Worm (Caenorhabditis elegans) whole organism, early embryonic: ENCODE measurements around the gene ZC262.13.

ENCODE experiments used
- B0310.2 ChIP-seq: sonication (generic microtip); optimal IDR thresholded peaks from 2 replicates; lab custom pipeline; 2016; ENCODE audit warnings: mild to moderate bottlenecking, missing genetic modification characterization, missing compliant biosample characterization
- F13C5.2 ChIP-seq: sonication (generic microtip); optimal IDR thresholded peaks from 2 replicates; lab custom pipeline; 2017; ENCODE audit warnings: mild to moderate bottlenecking, missing genetic modification characterization, inconsistent platforms, missing compliant biosample characterization
- aly-1 ChIP-seq: sonication (generic microtip); optimal IDR thresholded peaks from 2 replicates; lab custom pipeline; 2016; ENCODE audit warnings: missing genetic modification characterization, missing compliant biosample characterization
- ama-1 ChIP-seq: fragments of 150-350 bp; optimal IDR thresholded peaks from 2 replicates; lab custom pipeline; 2014
- ceh-13 ChIP-seq: fragments of 200-800 bp; sonication (Bioruptor generic); optimal IDR thresholded peaks from 2 replicates; lab custom pipeline; 2018; ENCODE audit warnings: mild to moderate bottlenecking, missing genetic modification characterization, missing compliant biosample characterization
- ceh-36 ChIP-seq: sonication (generic microtip); optimal IDR thresholded peaks from 2 replicates; lab custom pipeline; 2016; ENCODE audit warnings: missing genetic modification characterization, inconsistent platforms, missing compliant biosample characterization
- ets-7 ChIP-seq: sonication (generic microtip); optimal IDR thresholded peaks from 2 replicates; lab custom pipeline; 2016; ENCODE audit warnings: missing genotype, missing genetic modification characterization, missing compliant biosample characterization
- flt-1 ChIP-seq: fragments of 200-800 bp; sonication (Bioruptor generic); IDR thresholded peaks from 2 replicates; pipeline ENCODE4 v1.3.6; 2022; ENCODE audit warnings: missing genetic modification characterization, missing compliant biosample characterization
- hmbx-1 ChIP-seq: sonication (generic microtip); optimal IDR thresholded peaks from 2 replicates; lab custom pipeline; 2016; ENCODE audit warnings: mild to moderate bottlenecking, missing genetic modification characterization, missing compliant biosample characterization
- hmg-4 ChIP-seq: fragments of 200-800 bp; sonication (Bioruptor generic); optimal IDR thresholded peaks from 2 replicates; lab custom pipeline; 2018; ENCODE audit warnings: mild to moderate bottlenecking, missing genetic modification characterization, missing compliant biosample characterization
- hnd-1 ChIP-seq: sonication (generic microtip); optimal IDR thresholded peaks from 2 replicates; lab custom pipeline; 2016; ENCODE audit warnings: missing genetic modification characterization, missing compliant biosample characterization
- pes-1 ChIP-seq: fragments of 200-800 bp; sonication (Bioruptor generic); IDR thresholded peaks from 2 replicates; pipeline ENCODE4 v1.3.6; 2022; ENCODE audit warnings: missing genetic modification reagents, missing genetic modification characterization, missing compliant biosample characterization
- scrt-1 ChIP-seq: fragments of 200-800 bp; sonication (Bioruptor generic); IDR thresholded peaks from 2 replicates; pipeline ENCODE4 v1.3.6; 2022; ENCODE audit warnings: missing genetic modification characterization, missing compliant biosample characterization
- sea-1 ChIP-seq: fragments of 200-800 bp; sonication (Bioruptor generic); conservative IDR thresholded peaks from 2 replicates; pipeline ENCODE4 v1.3.6; 2022; ENCODE audit warnings: missing genetic modification characterization, missing compliant biosample characterization
- tbx-11 ChIP-seq: fragments of 200-800 bp; sonication (Bioruptor generic); IDR thresholded peaks from 2 replicates; pipeline ENCODE4 v1.3.6; 2022; ENCODE audit warnings: missing genetic modification characterization, missing compliant biosample characterization
- tbx-37 ChIP-seq: fragments of 200-800 bp; sonication (Bioruptor generic); conservative IDR thresholded peaks from 2 replicates; pipeline ENCODE4 v1.3.6; 2022; ENCODE audit warnings: missing genetic modification reagents, missing genetic modification characterization, missing compliant biosample characterization
- tra-4 ChIP-seq: sonication (generic microtip); optimal IDR thresholded peaks from 2 replicates; lab custom pipeline; 2017; ENCODE audit warnings: missing genetic modification characterization, missing compliant biosample characterization

ZC262.13 gene

ce11 chrIII:8299078-8299587, 26.9 kb upstream of the ZC262.13 start:
- TF ChIP-seq F13C5.2 (tag; lab: Kevin White, UChicago) (no peak), tbx-11 (GFP tag; lab: Robert Waterston, UW) (no peak), pes-1 (GFP tag; lab: Robert Waterston, UW) (no peak), tbx-37 (no peak), hnd-1 (tag; lab: Kevin White, UChicago) (no peak), aly-1 (tag; lab: Kevin White, UChicago) (no peak), ceh-36 (tag; lab: Kevin White, UChicago) (no peak), B0310.2 (tag; lab: Kevin White, UChicago) (no peak), ets-7 (tag; lab: Kevin White, UChicago) (no peak), sea-1 (GFP tag; lab: Robert Waterston, UW) (no peak), flt-1 (no peak), scrt-1 (no peak), hmbx-1 (no peak), ceh-13 (GFP tag; lab: Kevin White, UChicago) (no peak), tra-4 (tag; lab: Kevin White, UChicago) (no peak), hmg-4 (GFP tag; lab: Kevin White, UChicago) (no peak)

- no peak for TF ChIP-seq aly-1 (tag; lab: Kevin White, UChicago)
- no peak for TF ChIP-seq tbx-11 (GFP tag; lab: Robert Waterston, UW)
- TF ChIP-seq ama-1 (lab: Kevin White, UChicago) = no peak
- TF ChIP-seq sea-1 (GFP tag; lab: Robert Waterston, UW) = no peak
- no peak for TF ChIP-seq ceh-13 (GFP tag; lab: Kevin White, UChicago)
- TF ChIP-seq hmbx-1 = no peak
- TF ChIP-seq F13C5.2 (tag; lab: Kevin White, UChicago) = no peak
- no peak for TF ChIP-seq ets-7 (tag; lab: Kevin White, UChicago)
- no peak for TF ChIP-seq hmg-4 (GFP tag; lab: Kevin White, UChicago)
- TF ChIP-seq tbx-37 = no peak
- TF ChIP-seq B0310.2 (tag; lab: Kevin White, UChicago) = no peak
- TF ChIP-seq scrt-1 = no peak
- no peak for TF ChIP-seq hnd-1 (tag; lab: Kevin White, UChicago)
- no peak for TF ChIP-seq tra-4 (tag; lab: Kevin White, UChicago)
- no peak for TF ChIP-seq pes-1 (GFP tag; lab: Robert Waterston, UW)
- no peak for TF ChIP-seq ceh-36 (tag; lab: Kevin White, UChicago)
Observed at ce11 chrIII:8299734-8300133, 26.3 kb upstream of the ZC262.13 start.

ce11 chrIII:8300860-8301396, 25.1 kb upstream of the ZC262.13 start:
- TF ChIP-seq tbx-11 (GFP tag; lab: Robert Waterston, UW) = no peak
- TF ChIP-seq sea-1 (GFP tag; lab: Robert Waterston, UW) = no peak

- TF ChIP-seq B0310.2 (tag; lab: Kevin White, UChicago) (no peak), F13C5.2 (tag; lab: Kevin White, UChicago) (no peak), scrt-1 (no peak), ceh-13 (GFP tag; lab: Kevin White, UChicago) (no peak), hmg-4 (GFP tag; lab: Kevin White, UChicago) (no peak), flt-1 (no peak)
Observed at ce11 chrIII:8303440-8303839, 22.6 kb upstream of the ZC262.13 start.

ce11 chrIII:8305304-8305703, 20.7 kb upstream of the ZC262.13 start:
- TF ChIP-seq tbx-11 (GFP tag; lab: Robert Waterston, UW) = no peak
- no peak for TF ChIP-seq ceh-36 (tag; lab: Kevin White, UChicago)
- no peak for TF ChIP-seq scrt-1
- no peak for TF ChIP-seq ets-7 (tag; lab: Kevin White, UChicago)
- no peak for TF ChIP-seq pes-1 (GFP tag; lab: Robert Waterston, UW)

ce11 chrIII:8305816-8306215, 20.2 kb upstream of the ZC262.13 start:
- TF ChIP-seq hmg-4 (GFP tag; lab: Kevin White, UChicago) = no peak
- TF ChIP-seq F13C5.2 (tag; lab: Kevin White, UChicago) = no peak
- TF ChIP-seq ama-1 (lab: Kevin White, UChicago) = no peak
- no peak for TF ChIP-seq aly-1 (tag; lab: Kevin White, UChicago)
- TF ChIP-seq flt-1 = no peak
- TF ChIP-seq B0310.2 (tag; lab: Kevin White, UChicago) = no peak
- TF ChIP-seq pes-1 (GFP tag; lab: Robert Waterston, UW) = no peak
- TF ChIP-seq ceh-36 (tag; lab: Kevin White, UChicago) = no peak
- TF ChIP-seq ceh-13 (GFP tag; lab: Kevin White, UChicago) = no peak
- no peak for TF ChIP-seq scrt-1
- no peak for TF ChIP-seq hmbx-1
- no peak for TF ChIP-seq tbx-37
- TF ChIP-seq ets-7 (tag; lab: Kevin White, UChicago) = no peak
- TF ChIP-seq tbx-11 (GFP tag; lab: Robert Waterston, UW) = no peak

ce11 chrIII:8307356-8307755, 18.7 kb upstream of the ZC262.13 start, which contains the start of the genes F10E9.7 and F10E9.5:
Gene F10E9.7 (minus strand): TSS chrIII:8307441.
Gene F10E9.5 (plus strand): TSS chrIII:8307592.
- TF ChIP-seq tbx-11 (GFP tag; lab: Robert Waterston, UW) (no peak), pes-1 (GFP tag; lab: Robert Waterston, UW) (peak; percentile 75), ama-1 (lab: Kevin White, UChicago) (no peak), tbx-37 (peak; percentile 93)

ce11 chrIII:8308238-8308637, 17.8 kb upstream of the ZC262.13 start, which contains the start of gene F10E9.4:
Gene F10E9.4 (plus strand): TSS chrIII:8308538.
- no peak for TF ChIP-seq scrt-1
- TF ChIP-seq sea-1 (GFP tag; lab: Robert Waterston, UW) = no peak
- no peak for TF ChIP-seq B0310.2 (tag; lab: Kevin White, UChicago)
- no peak for TF ChIP-seq F13C5.2 (tag; lab: Kevin White, UChicago)
- TF ChIP-seq ets-7 (tag; lab: Kevin White, UChicago) = no peak
- no peak for TF ChIP-seq ama-1 (lab: Kevin White, UChicago)
- TF ChIP-seq hmg-4 (GFP tag; lab: Kevin White, UChicago) = no peak
- no peak for TF ChIP-seq tra-4 (tag; lab: Kevin White, UChicago)
